Worm (Caenorhabditis elegans): Measurements from ENCODE around the gene C40A11.7.

Gene C40A11.7

ce11 chrII:2196742-2197141 is 46.4 kb upstream of the C40A11.7 start:
- TF ChIP-seq sma-9 (GFP tag; optimal IDR thresholded peaks at IDR 0.05), result no peak
- no peak for TF ChIP-seq sma-9 (tag; optimal IDR thresholded peaks at IDR 0.05)
- TF ChIP-seq ceh-82 (tag; optimal IDR thresholded peaks at IDR 0.05), result no peak
- TF ChIP-seq ZK546.5 (tag; optimal IDR thresholded peaks at IDR 0.05), result no peak
- no peak for TF ChIP-seq nhr-237 (tag; optimal IDR thresholded peaks at IDR 0.05)
- no peak for TF ChIP-seq nhr-23 (tag; optimal IDR thresholded peaks at IDR 0.05)
- no peak for TF ChIP-seq nhr-25 (tag; optimal IDR thresholded peaks at IDR 0.05)
- TF ChIP-seq ceh-16 (tag; optimal IDR thresholded peaks at IDR 0.05), result no peak
- TF ChIP-seq lin-13 (GFP tag; optimal IDR thresholded peaks at IDR 0.05), result no peak
- no peak for TF ChIP-seq sem-4 (tag; optimal IDR thresholded peaks at IDR 0.05)
- TF ChIP-seq skn-1 (tag; optimal IDR thresholded peaks at IDR 0.05), result no peak
- TF ChIP-seq mbf-1 (tag; optimal IDR thresholded peaks at IDR 0.05), result no peak
- TF ChIP-seq ama-1 (optimal IDR thresholded peaks at IDR 0.05), result no peak
- TF ChIP-seq snpc-4 (tag; optimal IDR thresholded peaks at IDR 0.05), result no peak
- no peak for TF ChIP-seq elt-1 (tag; optimal IDR thresholded peaks at IDR 0.05)
- TF ChIP-seq ztf-1 (GFP tag; conservative IDR thresholded peaks at IDR 0.05), result no peak
- no peak for TF ChIP-seq Y55F3AM.14 (GFP tag; optimal IDR thresholded peaks at IDR 0.05)

- TF ChIP-seq nhr-23 (tag; optimal IDR thresholded peaks at IDR 0.05) (no peak), nhr-6 (tag; optimal IDR thresholded peaks at IDR 0.05) (peak; percentile 10), ztf-11 (tag; optimal IDR thresholded peaks at IDR 0.05) (no peak), unc-62 (GFP tag; optimal IDR thresholded peaks at IDR 0.05) (no peak), Y55F3AM.14 (GFP tag; optimal IDR thresholded peaks at IDR 0.05) (no peak), fos-1 (tag; optimal IDR thresholded peaks at IDR 0.05) (peak; percentile 43), nhr-21 (tag; optimal IDR thresholded peaks at IDR 0.05) (no peak), gmeb-1 (tag; optimal IDR thresholded peaks at IDR 0.05) (no peak), C34F6.9 (tag; optimal IDR thresholded peaks at IDR 0.05) (peak; percentile 59), alr-1 (tag; optimal IDR thresholded peaks at IDR 0.05) (no peak), ZK546.5 (tag; optimal IDR thresholded peaks at IDR 0.05) (no peak), nhr-11 (tag; optimal IDR thresholded peaks at IDR 0.05) (no peak), nhr-25 (tag; optimal IDR thresholded peaks at IDR 0.05) (no peak), lin-13 (GFP tag; optimal IDR thresholded peaks at IDR 0.05) (peak; percentile 42), F13H6.1 (tag; optimal IDR thresholded peaks at IDR 0.05) (peak; percentile 65), mdl-1 (tag; optimal IDR thresholded peaks at IDR 0.05) (no peak), zag-1 (tag; optimal IDR thresholded peaks at IDR 0.05) (no peak), nhr-10 (tag; optimal IDR thresholded peaks at IDR 0.05) (no peak), sma-9 (GFP tag; optimal IDR thresholded peaks at IDR 0.05) (peak; percentile 58), sma-9 (tag; optimal IDR thresholded peaks at IDR 0.05) (no peak), nhr-12 (tag; optimal IDR thresholded peaks at IDR 0.05) (no peak), unc-55 (GFP tag; optimal IDR thresholded peaks at IDR 0.05) (peak; percentile 88), crh-2 (tag; optimal IDR thresholded peaks at IDR 0.05) (peak; percentile 44), nhr-129 (tag; optimal IDR thresholded peaks at IDR 0.05) (peak; percentile 86), lsy-2 (tag; optimal IDR thresholded peaks at IDR 0.05) (peak in 1 of 2 experiments; percentile 55)
Measured at ce11 chrII:2195541-2195940, 45.2 kb upstream of the C40A11.7 start.

- TF ChIP-seq nhr-129 (tag; optimal IDR thresholded peaks at IDR 0.05), result no peak
- TF ChIP-seq nhr-23 (tag; optimal IDR thresholded peaks at IDR 0.05), result no peak
- no peak for TF ChIP-seq peb-1 (tag; optimal IDR thresholded peaks at IDR 0.05)
- TF ChIP-seq snpc-4 (tag; optimal IDR thresholded peaks at IDR 0.05), result no peak
- no peak for TF ChIP-seq ztf-4 (tag; optimal IDR thresholded peaks at IDR 0.05)
- no peak for TF ChIP-seq ama-1 (optimal IDR thresholded peaks at IDR 0.05)
- no peak for TF ChIP-seq elt-3 (tag; optimal IDR thresholded peaks at IDR 0.05)
- no peak for TF ChIP-seq nhr-11 (tag; optimal IDR thresholded peaks at IDR 0.05)
- no peak for TF ChIP-seq skn-1 (tag; optimal IDR thresholded peaks at IDR 0.05)
- TF ChIP-seq nhr-21 (tag; optimal IDR thresholded peaks at IDR 0.05), result no peak
Measured at ce11 chrII:2192267-2192666, 41.9 kb upstream of the C40A11.7 start.

- TF ChIP-seq lsy-2 (tag; optimal IDR thresholded peaks at IDR 0.05) (peak in 1 of 2 experiments; percentile 3), zag-1 (tag; optimal IDR thresholded peaks at IDR 0.05) (no peak), lin-39 (tag; optimal IDR thresholded peaks at IDR 0.05) (no peak), sma-9 (GFP tag; optimal IDR thresholded peaks at IDR 0.05) (peak; percentile 2), sma-9 (tag; optimal IDR thresholded peaks at IDR 0.05) (no peak)
Measured at ce11 chrII:2191383-2191782, 41.0 kb upstream of the C40A11.7 start.

Measured in whole organism, L2 larva.